Fruit fly (Drosophila melanogaster): Measurements from ENCODE around the gene Sfp87B.

DNA sequence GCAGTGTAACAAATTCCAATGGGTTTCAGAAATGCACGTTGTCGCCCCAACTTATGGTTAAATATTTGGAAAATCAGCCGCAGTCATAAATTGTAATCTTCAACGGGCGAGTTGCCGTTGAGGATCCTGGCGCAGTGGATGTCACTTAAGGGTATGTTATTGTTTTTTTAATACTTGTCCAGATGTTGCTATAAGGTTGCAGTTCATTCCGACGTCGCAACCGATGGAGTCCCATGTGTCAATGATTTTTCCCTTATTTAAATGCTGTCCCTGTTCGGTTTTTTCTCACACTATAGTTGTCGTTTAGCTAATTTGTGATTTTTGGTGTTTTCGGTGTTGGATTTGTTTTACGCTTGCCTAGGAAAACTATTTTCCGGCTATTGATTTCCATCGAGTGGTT is 21.4 kb upstream of the Sfp87B start:
- TF ChIP-seq insv (optimal IDR thresholded peaks at IDR 0.05) (no peak), h (optimal IDR thresholded peaks at IDR 0.05) (no peak)
